Fruit fly (Drosophila melanogaster) whole organism, embryonic: ENCODE results near the gene CG15283.

Experiments
- Ada2b ChIP-seq: fragments of 200-800 bp; sonication (Bioruptor generic); IDR thresholded peaks from 2 replicates; pipeline ENCODE4 v1.3.6; 2022; ENCODE audit warnings: missing biosample characterization, missing genetic modification characterization
- Atf-2 ChIP-seq: fragments of 200-800 bp; sonication (Bioruptor generic); optimal IDR thresholded peaks from 2 replicates; lab custom pipeline; 2016; ENCODE audit warnings: missing biosample characterization, missing genetic modification characterization
- Awh ChIP-seq: fragments of 200-800 bp; sonication (Bioruptor generic); IDR thresholded peaks from 2 replicates; pipeline ENCODE4, ENCODE4 v1.3.6; 2022; ENCODE audit warnings: missing biosample characterization, missing genetic modification characterization
- CG10366 ChIP-seq: fragments of 200-800 bp; sonication (Bioruptor generic); IDR thresholded peaks from 2 replicates; pipeline ENCODE4 v1.3.6; 2022; ENCODE audit warnings: missing biosample characterization, missing genetic modification characterization
- CG11504 ChIP-seq: fragments of 200-800 bp; sonication (Bioruptor generic); optimal IDR thresholded peaks from 3 replicates; lab custom pipeline; 2019; ENCODE audit warnings: missing biosample characterization, mild to moderate bottlenecking, missing genetic modification characterization, moderate library complexity
- CG11560 ChIP-seq: fragments of 200-800 bp; sonication (Bioruptor generic); IDR thresholded peaks from 3 replicates; pipeline ENCODE4 v1.3.6; 2022; ENCODE audit warnings: missing biosample characterization, missing genetic modification characterization
- CG11723 ChIP-seq: fragments of 200-800 bp; sonication (Bioruptor generic); optimal IDR thresholded peaks from 2 replicates; lab custom pipeline; 2017; ENCODE audit warnings: missing biosample characterization, mild to moderate bottlenecking, missing genetic modification characterization
- CG12769 ChIP-seq: fragments of 200-800 bp; sonication (Bioruptor generic); optimal IDR thresholded peaks from 2 replicates; lab custom pipeline; 2019; ENCODE audit warnings: missing biosample characterization, mild to moderate bottlenecking, missing genetic modification characterization, moderate library complexity
- CG13894 ChIP-seq: fragments of 200-800 bp; sonication (Bioruptor generic); optimal IDR thresholded peaks from 3 replicates; lab custom pipeline; 2018; ENCODE audit warnings: missing biosample characterization, mild to moderate bottlenecking, missing genetic modification characterization, moderate library complexity
- CG14014 ChIP-seq: fragments of 200-800 bp; sonication (Bioruptor generic); IDR thresholded peaks from 2 replicates; pipeline ENCODE4 v1.3.6; 2022; ENCODE audit warnings: missing biosample characterization, missing genetic modification characterization
- CG2199 ChIP-seq: fragments of 200-800 bp; sonication (Bioruptor generic); IDR thresholded peaks from 3 replicates; pipeline ENCODE4 v1.3.6; 2022; ENCODE audit warnings: missing biosample characterization, missing genetic modification characterization
- CG32772 ChIP-seq: fragments of 200-800 bp; sonication (Bioruptor generic); IDR thresholded peaks from 2 replicates; pipeline ENCODE4 v1.3.6; 2022; ENCODE audit warnings: missing biosample characterization, missing genetic modification characterization
- CG34376 ChIP-seq: fragments of 200-800 bp; sonication (Bioruptor generic); optimal IDR thresholded peaks from 2 replicates; lab custom pipeline; 2018; ENCODE audit warnings: missing biosample characterization, mild to moderate bottlenecking, missing genetic modification characterization
- CG3838 ChIP-seq: fragments of 200-800 bp; sonication (Bioruptor generic); optimal IDR thresholded peaks from 3 replicates; lab custom pipeline; 2016; ENCODE audit warnings: missing biosample characterization, missing genetic modification characterization
- CG6791 ChIP-seq: fragments of 200-800 bp; sonication (Bioruptor generic); IDR thresholded peaks from 3 replicates; pipeline ENCODE4 v1.3.6; 2022; ENCODE audit warnings: missing biosample characterization, missing genetic modification characterization; ENCODE audit not compliant: partially characterized antibody
- CG7745 ChIP-seq: fragments of 200-800 bp; sonication (Bioruptor generic); optimal IDR thresholded peaks from 2 replicates; lab custom pipeline; 2018; ENCODE audit warnings: missing biosample characterization, mild to moderate bottlenecking, missing genetic modification characterization, moderate library complexity
- CG8089 ChIP-seq: fragments of 200-800 bp; sonication (Bioruptor generic); optimal IDR thresholded peaks from 3 replicates; lab custom pipeline; 2016; ENCODE audit warnings: missing biosample characterization, missing genetic modification characterization
- CG9215 ChIP-seq: fragments of 200-800 bp; sonication (Bioruptor generic); IDR thresholded peaks from 2 replicates; pipeline ENCODE4 v1.3.6; 2022; ENCODE audit warnings: missing biosample characterization, missing genetic modification characterization
- CHES-1-like ChIP-seq: fragments of 200-800 bp; sonication (Bioruptor generic); optimal IDR thresholded peaks from 2 replicates; lab custom pipeline; 2016; ENCODE audit warnings: missing biosample characterization, missing genetic modification characterization
- D ChIP-seq, 2 experiments: fragments of 200-800 bp in 1 of 2; fragments of >200 bp in 1 of 2; sonication (Bioruptor generic) in 1 of 2; optimal IDR thresholded peaks; 2 replicates in 1 of 2; 3 replicates in 1 of 2; lab custom pipeline; 2017; ENCODE audit warnings: mild to moderate bottlenecking in 1 of 2, missing biosample characterization in 1 of 2, missing genetic modification characterization in 1 of 2, missing genetic modification reagents in 1 of 2
- Dek ChIP-seq: fragments of 200-800 bp; sonication (Bioruptor generic); optimal IDR thresholded peaks from 3 replicates; lab custom pipeline; 2019; ENCODE audit warnings: missing biosample characterization, mild to moderate bottlenecking, missing genetic modification characterization, moderate library complexity
- Doc2 ChIP-seq: fragments of 200-800 bp; sonication (Bioruptor generic); IDR thresholded peaks from 2 replicates; pipeline ENCODE4 v1.3.6; 2022; ENCODE audit warnings: missing biosample characterization, missing genetic modification characterization
- Doc3 ChIP-seq: fragments of 200-800 bp; sonication (Bioruptor generic); IDR thresholded peaks from 3 replicates; pipeline ENCODE4 v1.3.6; 2022; ENCODE audit warnings: missing biosample characterization, missing genetic modification characterization; ENCODE audit not compliant: partially characterized antibody
- Eip74EF ChIP-seq, 2 experiments: fragments of 200-800 bp in 1 of 2; fragments of >200 bp in 1 of 2; sonication (Bioruptor generic) in 1 of 2; optimal IDR thresholded peaks; 2 replicates each; lab custom pipeline; 2017 to 2019; ENCODE audit warnings: missing biosample characterization in 2 of 2, missing genetic modification characterization in 2 of 2, mild to moderate bottlenecking in 1 of 2, moderate library complexity in 1 of 2
- Ets65A ChIP-seq: fragments of 200-800 bp; sonication (Bioruptor generic); peaks from one replicate; lab custom pipeline; 2016; ENCODE audit warnings: missing biosample characterization, missing genetic modification characterization
- Kr ChIP-seq: fragments of 200-800 bp; sonication (Bioruptor generic); optimal IDR thresholded peaks from 2 replicates; lab custom pipeline; 2017; ENCODE audit warnings: missing biosample characterization, mild to moderate bottlenecking, missing genetic modification characterization
- Med ChIP-seq: fragments of 200-800 bp; sonication (Bioruptor generic); peaks from one replicate; lab custom pipeline; 2016; ENCODE audit warnings: missing biosample characterization, missing genetic modification characterization, mild to moderate bottlenecking, inconsistent platforms, moderate library complexity
- Oaz ChIP-seq: fragments of 200-800 bp; sonication (Bioruptor generic); IDR thresholded peaks from 2 replicates; pipeline ENCODE4 v1.3.6; 2022; ENCODE audit warnings: missing biosample characterization, missing genetic modification characterization
- TFAM ChIP-seq: fragments of 200-800 bp; sonication (Bioruptor generic); optimal IDR thresholded peaks from 2 replicates; lab custom pipeline; 2017; ENCODE audit warnings: missing biosample characterization, missing genetic modification characterization, inconsistent platforms
- abd-A ChIP-seq: fragments of 200-800 bp; sonication (Bioruptor generic); optimal IDR thresholded peaks from 3 replicates; lab custom pipeline; 2019; ENCODE audit warnings: missing biosample characterization, mild to moderate bottlenecking, missing genetic modification characterization, moderate library complexity
- btn ChIP-seq: fragments of 200-800 bp; sonication (Bioruptor generic); optimal IDR thresholded peaks from 2 replicates; lab custom pipeline; 2016; ENCODE audit warnings: missing biosample characterization, missing genetic modification characterization
- cad ChIP-seq: fragments of >200 bp; optimal IDR thresholded peaks from 2 replicates; lab custom pipeline; 2017; ENCODE audit warnings: missing biosample characterization, missing genetic modification characterization
- chm ChIP-seq: fragments of 200-800 bp; sonication (Bioruptor generic); IDR thresholded peaks from 2 replicates; pipeline ENCODE4 v1.3.6; 2022; ENCODE audit warnings: missing biosample characterization, missing genetic modification characterization
- gcm ChIP-seq: fragments of 200-800 bp; sonication (Bioruptor generic); optimal IDR thresholded peaks from 2 replicates; lab custom pipeline; 2019; ENCODE audit warnings: missing biosample characterization, mild to moderate bottlenecking, missing genetic modification characterization, moderate library complexity
- grau ChIP-seq: fragments of 200-800 bp; optimal IDR thresholded peaks from 3 replicates; lab custom pipeline; 2019; ENCODE audit warnings: missing biosample characterization, mild to moderate bottlenecking, missing genetic modification characterization, moderate library complexity
- gsb-n ChIP-seq: fragments of 200-800 bp; sonication (Bioruptor generic); optimal IDR thresholded peaks from 3 replicates; lab custom pipeline; 2018; ENCODE audit warnings: missing biosample characterization, mild to moderate bottlenecking, missing genetic modification characterization
- her ChIP-seq: fragments of 200-800 bp; sonication (Bioruptor generic); optimal IDR thresholded peaks from 2 replicates; lab custom pipeline; 2016; ENCODE audit warnings: missing biosample characterization, missing genetic modification characterization
- lab ChIP-seq: fragments of 200-800 bp; sonication (Bioruptor generic); optimal IDR thresholded peaks from 3 replicates; lab custom pipeline; 2017; ENCODE audit warnings: missing biosample characterization, missing genetic modification characterization, mild to moderate bottlenecking, moderate library complexity, missing genetic modification reagents
- maf-S ChIP-seq: fragments of 200-800 bp; sonication (Bioruptor generic); optimal IDR thresholded peaks from 2 replicates; lab custom pipeline; 2016; ENCODE audit warnings: missing biosample characterization, missing genetic modification characterization
- peb ChIP-seq: fragments of 200-800 bp; sonication (Bioruptor generic); IDR thresholded peaks from 2 replicates; pipeline ENCODE4 v1.3.6; 2022; ENCODE audit warnings: missing biosample characterization, missing genetic modification characterization
- pros ChIP-seq: fragments of 200-800 bp; sonication (Bioruptor generic); optimal IDR thresholded peaks from 3 replicates; lab custom pipeline; 2019; ENCODE audit warnings: missing biosample characterization, mild to moderate bottlenecking, missing genetic modification characterization, moderate library complexity
- ranshi ChIP-seq: fragments of 200-800 bp; sonication (Bioruptor generic); IDR thresholded peaks from 2 replicates; pipeline ENCODE4 v1.3.6; 2022; ENCODE audit warnings: missing biosample characterization, missing genetic modification characterization
- sens ChIP-seq: fragments of 200-800 bp; sonication (Bioruptor generic); peaks from one replicate; lab custom pipeline; 2016; ENCODE audit warnings: missing biosample characterization, missing genetic modification characterization
- seq ChIP-seq: fragments of 200-800 bp; sonication (Bioruptor generic); IDR thresholded peaks from 2 replicates; pipeline ENCODE4 v1.3.6; 2022; ENCODE audit warnings: missing biosample characterization, missing genetic modification characterization
- sqz ChIP-seq: fragments of 200-800 bp; sonication (Bioruptor generic); optimal IDR thresholded peaks from 3 replicates; lab custom pipeline; 2018; ENCODE audit warnings: missing biosample characterization, mild to moderate bottlenecking, missing genetic modification characterization
- toy ChIP-seq: fragments of 200-800 bp; sonication (Bioruptor generic); IDR thresholded peaks from 2 replicates; pipeline ENCODE4 v1.3.6; 2022; ENCODE audit warnings: missing biosample characterization, missing genetic modification characterization
- unc-4 ChIP-seq: fragments of 200-800 bp; sonication (Bioruptor generic); IDR thresholded peaks from 2 replicates; pipeline ENCODE4 v1.3.6; 2022; ENCODE audit warnings: missing biosample characterization, missing genetic modification characterization; ENCODE audit not compliant: partially characterized antibody
- unpg ChIP-seq: fragments of 200-800 bp; sonication (Bioruptor generic); optimal IDR thresholded peaks from 3 replicates; lab custom pipeline; 2018; ENCODE audit warnings: missing biosample characterization, mild to moderate bottlenecking, missing genetic modification characterization, moderate library complexity
- vvl ChIP-seq: fragments of 200-800 bp; sonication (Bioruptor generic); IDR thresholded peaks from 2 replicates; pipeline ENCODE4 v1.3.6; 2022; ENCODE audit warnings: missing biosample characterization, missing genetic modification characterization

CG15283 gene

DNA sequence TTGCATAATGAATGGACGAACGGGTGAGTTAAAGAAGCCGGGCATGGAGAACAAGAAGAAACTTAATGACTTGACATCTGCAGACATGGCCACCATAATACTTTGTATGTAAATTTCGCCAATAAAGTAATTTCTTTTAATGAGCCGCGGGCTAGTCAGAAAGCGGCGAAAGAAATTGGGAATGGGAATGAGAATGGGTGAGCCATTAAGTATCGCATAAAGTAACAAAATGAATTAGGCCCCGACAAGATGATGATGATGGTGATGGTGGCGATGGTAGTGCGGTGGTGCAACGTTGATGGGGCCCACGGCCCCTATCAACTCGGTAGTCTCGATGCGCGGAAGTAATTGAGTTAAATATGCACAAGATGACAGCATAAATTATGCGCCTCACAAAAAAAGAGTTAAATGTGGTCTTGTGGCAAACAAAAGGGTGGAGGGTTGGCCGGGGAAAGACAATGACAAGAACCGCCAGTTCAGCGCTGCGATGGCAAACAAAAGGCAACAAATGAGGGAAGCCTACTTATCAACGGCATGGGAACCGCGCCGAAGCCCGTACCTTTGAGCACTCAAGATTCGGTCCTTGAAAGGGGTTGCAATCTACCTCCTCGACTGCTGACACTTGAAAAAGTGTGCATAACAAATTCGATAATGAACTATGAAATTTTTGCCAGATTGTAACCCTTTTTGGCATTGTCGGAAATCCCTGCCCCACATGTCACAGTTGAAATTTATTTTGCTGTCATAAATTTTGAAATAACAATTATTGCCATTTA lies 26.9 kb upstream of the CG15283 start:
- no peak for TF ChIP-seq CG8089 (GFP tag; lab: Kevin White, UChicago)
- no peak for TF ChIP-seq unc-4 (GFP tag; lab: Robert Waterston, UW)
- peak; percentile 92 for TF ChIP-seq abd-A (tag; lab: Kevin White, UChicago)
- TF ChIP-seq sens (GFP tag; lab: Kevin White, UChicago), result peak; percentile 44
- no peak for TF ChIP-seq grau (tag; lab: Kevin White, UChicago)
- TF ChIP-seq Doc2 (GFP tag; lab: Robert Waterston, UW), result no peak
- TF ChIP-seq CG3838 (GFP tag; lab: Kevin White, UChicago), result no peak
- no peak for TF ChIP-seq toy (GFP tag; lab: Robert Waterston, UW)
- no peak for TF ChIP-seq chm
- TF ChIP-seq CG11560, result no peak
- TF ChIP-seq Dek (tag; lab: Kevin White, UChicago), result no peak
- TF ChIP-seq Awh, result peak; percentile 53; the same call in 1 of the 2 replicates
- TF ChIP-seq her (GFP tag; lab: Kevin White, UChicago), result no peak
- TF ChIP-seq ranshi (GFP tag; lab: Robert Waterston, UW), result no peak
- peak; percentile 37 for TF ChIP-seq Med (GFP tag; lab: Kevin White, UChicago)
- TF ChIP-seq CG2199 (GFP tag; lab: Robert Waterston, UW), result 0 out of 3 replicates have a peak, but pooled peaks have one; percentile 34
- TF ChIP-seq CHES-1-like (GFP tag; lab: Kevin White, UChicago), result no peak
- TF ChIP-seq CG34376, result no peak
- TF ChIP-seq Kr (GFP tag; lab: Kevin White, UChicago), result peak; percentile 82
- no peak for TF ChIP-seq Doc3 (GFP tag; lab: Robert Waterston, UW)
- peak; percentile 59 for TF ChIP-seq pros
- TF ChIP-seq CG10366, result no peak
- TF ChIP-seq peb (GFP tag; lab: Robert Waterston, UW), result no peak
- TF ChIP-seq D (optimal IDR thresholded peaks at IDR 0.05; lab: Kevin White, UChicago), result no peak
- no peak for TF ChIP-seq D (GFP tag; optimal IDR thresholded peaks at IDR 0.05; lab: Kevin White, UChicago)
- TF ChIP-seq CG32772 (GFP tag; lab: Robert Waterston, UW), result no peak
- TF ChIP-seq CG11504 (tag; lab: Kevin White, UChicago), result no peak
- TF ChIP-seq cad (GFP tag; lab: Kevin White, UChicago), result peak; percentile 18
- TF ChIP-seq CG11723 (GFP tag; lab: Kevin White, UChicago), result no peak
- no peak for TF ChIP-seq Ada2b
- TF ChIP-seq gsb-n (tag; lab: Kevin White, UChicago), result peak; percentile 79
- peak; percentile 30 for TF ChIP-seq sqz
- TF ChIP-seq CG13894, result no peak
- no peak for TF ChIP-seq CG14014
- no peak for TF ChIP-seq CG9215 (GFP tag; lab: Robert Waterston, UW)
- TF ChIP-seq CG7745 (tag; lab: Kevin White, UChicago), result no peak
- TF ChIP-seq unpg, result no peak
- no peak for TF ChIP-seq TFAM
- TF ChIP-seq Atf-2, result no peak
- TF ChIP-seq CG6791 (GFP tag; lab: Robert Waterston, UW), result 0 out of 3 replicates have a peak, but pooled peaks have one; percentile 32
- TF ChIP-seq maf-S (GFP tag; lab: Kevin White, UChicago), result no peak
- TF ChIP-seq Ets65A, result peak; percentile 65
- TF ChIP-seq gcm (GFP tag; lab: Kevin White, UChicago), result peak; percentile 82
- TF ChIP-seq seq (GFP tag; lab: Robert Waterston, UW), result 0 out of 2 replicates have a peak, but pooled peaks have one; percentile 22
- peak in 1 of 2 experiments; percentile 21 for TF ChIP-seq Eip74EF (GFP tag; optimal IDR thresholded peaks at IDR 0.05; lab: Kevin White, UChicago)
- TF ChIP-seq vvl (GFP tag; lab: Robert Waterston, UW), result peak; percentile 76; the same call in 1 of the 2 replicates
- no peak for TF ChIP-seq btn
- no peak for TF ChIP-seq lab
- no peak for TF ChIP-seq CG12769 (tag; lab: Kevin White, UChicago)
- no peak for TF ChIP-seq Oaz (GFP tag; lab: Robert Waterston, UW)
